Fruit fly (Drosophila melanogaster) whole organism, embryonic: ENCODE results near the gene CG6136.
A peak's percentile ranks its signal among the peaks of the same experiment; 100 is the strongest.

Experiments used
- Abd-B ChIP-seq: fragments of 200-800 bp; sonication (Bioruptor generic); optimal IDR thresholded peaks from 2 replicates; lab custom pipeline; 2018; ENCODE audit warnings: missing biosample characterization, mild to moderate bottlenecking, missing genetic modification characterization, moderate library complexity
- CG10209 ChIP-seq: fragments of 200-800 bp; sonication (Bioruptor generic); optimal IDR thresholded peaks from 3 replicates; lab custom pipeline; 2017; ENCODE audit warnings: missing biosample characterization, mild to moderate bottlenecking, missing genetic modification characterization, missing genetic modification reagents
- CG11504 ChIP-seq: fragments of 200-800 bp; sonication (Bioruptor generic); optimal IDR thresholded peaks from 3 replicates; lab custom pipeline; 2019; ENCODE audit warnings: missing biosample characterization, mild to moderate bottlenecking, missing genetic modification characterization, moderate library complexity
- CG11695 ChIP-seq: fragments of 200-800 bp; sonication (Bioruptor generic); IDR thresholded peaks from 3 replicates; pipeline ENCODE4 v1.3.6; 2022; ENCODE audit warnings: missing biosample characterization, missing genetic modification characterization
- CG12071 ChIP-seq: fragments of 200-800 bp; sonication (Bioruptor generic); optimal IDR thresholded peaks from 3 replicates; lab custom pipeline; 2018; ENCODE audit warnings: missing biosample characterization, mild to moderate bottlenecking, missing genetic modification characterization
- CG12104 ChIP-seq: fragments of 200-800 bp; sonication (Bioruptor generic); optimal IDR thresholded peaks from 3 replicates; lab custom pipeline; 2016; ENCODE audit warnings: missing biosample characterization, missing genetic modification characterization
- CG14860 ChIP-seq: fragments of 200-800 bp; sonication (Bioruptor generic); IDR thresholded peaks from 3 replicates; pipeline ENCODE4 v1.3.6; 2022; ENCODE audit warnings: missing biosample characterization, missing genetic modification characterization; ENCODE audit not compliant: partially characterized antibody
- CG16863 ChIP-seq: fragments of 200-800 bp; sonication (Bioruptor generic); optimal IDR thresholded peaks from 3 replicates; lab custom pipeline; 2016; ENCODE audit warnings: missing biosample characterization, missing genetic modification characterization
- CG17359 ChIP-seq: fragments of 200-800 bp; sonication (Bioruptor generic); optimal IDR thresholded peaks from 3 replicates; lab custom pipeline; 2018; ENCODE audit warnings: missing biosample characterization, mild to moderate bottlenecking, missing genetic modification characterization, moderate library complexity
- CG18011 ChIP-seq: fragments of 200-800 bp; sonication (Bioruptor generic); optimal IDR thresholded peaks from 2 replicates; lab custom pipeline; 2017; ENCODE audit warnings: missing biosample characterization, missing genetic modification characterization, mild to moderate bottlenecking, moderate library complexity, missing genotype
- CG18599 ChIP-seq: fragments of 200-800 bp; sonication (Bioruptor generic); optimal IDR thresholded peaks from 3 replicates; lab custom pipeline; 2017; ENCODE audit warnings: missing biosample characterization, missing genetic modification characterization, mild to moderate bottlenecking, moderate library complexity, missing genetic modification reagents
- CG2202 ChIP-seq: fragments of 200-800 bp; sonication (Bioruptor generic); optimal IDR thresholded peaks from 2 replicates; lab custom pipeline; 2018; ENCODE audit warnings: missing biosample characterization, mild to moderate bottlenecking, missing genetic modification characterization
- CG3995 ChIP-seq: fragments of 200-800 bp; sonication (Bioruptor generic); optimal IDR thresholded peaks from 3 replicates; lab custom pipeline; 2016; ENCODE audit warnings: missing biosample characterization, missing genetic modification characterization
- CG6654 ChIP-seq: fragments of 200-800 bp; sonication (Bioruptor generic); optimal IDR thresholded peaks from 2 replicates; lab custom pipeline; 2017; ENCODE audit warnings: missing biosample characterization, mild to moderate bottlenecking, missing genetic modification characterization
- CG6854 ChIP-seq: fragments of 200-800 bp; sonication (Bioruptor generic); optimal IDR thresholded peaks from 3 replicates; lab custom pipeline; 2017; ENCODE audit warnings: missing biosample characterization, mild to moderate bottlenecking, missing genetic modification characterization
- CG8359 ChIP-seq: fragments of 200-800 bp; sonication (Bioruptor generic); optimal IDR thresholded peaks from 2 replicates; lab custom pipeline; 2017; ENCODE audit warnings: missing biosample characterization, mild to moderate bottlenecking, missing genetic modification characterization, borderline replicate concordance
- CG8478 ChIP-seq: fragments of >200 bp; optimal IDR thresholded peaks from 2 replicates; lab custom pipeline; 2018
- CG8944 ChIP-seq: fragments of 200-800 bp; sonication (Bioruptor generic); optimal IDR thresholded peaks from 3 replicates; lab custom pipeline; 2016; ENCODE audit warnings: missing biosample characterization, missing genetic modification characterization
- CrebB ChIP-seq: fragments of 200-800 bp; sonication (Bioruptor generic); optimal IDR thresholded peaks from 3 replicates; lab custom pipeline; 2018; ENCODE audit warnings: missing biosample characterization, mild to moderate bottlenecking, missing genetic modification characterization
- Doc3 ChIP-seq: fragments of 200-800 bp; sonication (Bioruptor generic); IDR thresholded peaks from 3 replicates; pipeline ENCODE4 v1.3.6; 2022; ENCODE audit warnings: missing biosample characterization, missing genetic modification characterization; ENCODE audit not compliant: partially characterized antibody
- Hand ChIP-seq: fragments of 200-800 bp; sonication (Bioruptor generic); optimal IDR thresholded peaks from 2 replicates; lab custom pipeline; 2017; ENCODE audit warnings: mild to moderate bottlenecking, missing biosample characterization, missing genetic modification reagents, missing genetic modification characterization
- Hr78 ChIP-seq, 2 experiments: fragments of 200-800 bp in 1 of 2; fragments of >200 bp in 1 of 2; sonication (Bioruptor generic) in 1 of 2; optimal IDR thresholded peaks; 2 replicates each; lab custom pipeline; 2017 to 2019; ENCODE audit warnings: missing biosample characterization in 2 of 2, missing genetic modification characterization in 2 of 2, mild to moderate bottlenecking in 1 of 2, moderate library complexity in 1 of 2
- Kr ChIP-seq: fragments of 200-800 bp; sonication (Bioruptor generic); optimal IDR thresholded peaks from 2 replicates; lab custom pipeline; 2017; ENCODE audit warnings: missing biosample characterization, mild to moderate bottlenecking, missing genetic modification characterization
- NK7.1 ChIP-seq: fragments of 200-800 bp; sonication (Bioruptor generic); optimal IDR thresholded peaks from 3 replicates; lab custom pipeline; 2016; ENCODE audit warnings: missing biosample characterization, missing genetic modification characterization
- NfI ChIP-seq: fragments of 200-800 bp; sonication (Bioruptor generic); optimal IDR thresholded peaks from 3 replicates; lab custom pipeline; 2018; ENCODE audit warnings: missing biosample characterization, mild to moderate bottlenecking, missing genetic modification characterization, moderate library complexity
- Rx ChIP-seq: fragments of 200-800 bp; sonication (Bioruptor generic); IDR thresholded peaks from 2 replicates; pipeline ENCODE4 v1.3.6; 2022; ENCODE audit warnings: missing biosample characterization, missing genetic modification characterization
- Spps ChIP-seq: fragments of 200-800 bp; sonication (Bioruptor generic); optimal IDR thresholded peaks from 2 replicates; lab custom pipeline; 2018; ENCODE audit warnings: missing biosample characterization, mild to moderate bottlenecking, missing genetic modification characterization
- Sry-δ ChIP-seq: fragments of 200-800 bp; sonication (Bioruptor generic); optimal IDR thresholded peaks from 2 replicates; lab custom pipeline; 2016; ENCODE audit warnings: missing biosample characterization, missing genetic modification characterization
- abd-A ChIP-seq: fragments of 200-800 bp; sonication (Bioruptor generic); optimal IDR thresholded peaks from 3 replicates; lab custom pipeline; 2019; ENCODE audit warnings: missing biosample characterization, mild to moderate bottlenecking, missing genetic modification characterization, moderate library complexity
- amos ChIP-seq: fragments of 200-800 bp; sonication (Bioruptor generic); IDR thresholded peaks from 2 replicates; pipeline ENCODE4 v1.3.6; 2022; ENCODE audit warnings: missing biosample characterization, missing genetic modification characterization; ENCODE audit not compliant: partially characterized antibody
- ara ChIP-seq: fragments of 200-800 bp; sonication (Bioruptor generic); IDR thresholded peaks from 2 replicates; pipeline ENCODE4 v1.3.6; 2022; ENCODE audit warnings: missing biosample characterization, missing genetic modification characterization
- bbx ChIP-seq: fragments of 200-800 bp; sonication (Bioruptor generic); IDR thresholded peaks from 2 replicates; pipeline ENCODE4 v1.3.6; 2022; ENCODE audit warnings: missing biosample characterization, missing genetic modification characterization; ENCODE audit not compliant: partially characterized antibody
- bowl ChIP-seq: fragments of 200-800 bp; sonication (Bioruptor generic); IDR thresholded peaks from 2 replicates; pipeline ENCODE4 v1.3.6; 2022; ENCODE audit warnings: missing biosample characterization, missing genetic modification characterization
- caup ChIP-seq: fragments of 200-800 bp; sonication (Bioruptor generic); optimal IDR thresholded peaks from 3 replicates; lab custom pipeline; 2017; ENCODE audit warnings: missing biosample characterization, mild to moderate bottlenecking, missing genetic modification characterization, moderate library complexity; ENCODE audit not compliant: severe bottlenecking
- corto ChIP-seq: fragments of 200-800 bp; sonication (Bioruptor generic); optimal IDR thresholded peaks from 2 replicates; lab custom pipeline; 2016; ENCODE audit warnings: missing biosample characterization, mild to moderate bottlenecking, missing genetic modification characterization, moderate library complexity
- crc ChIP-seq: fragments of 200-800 bp; sonication (Bioruptor generic); optimal IDR thresholded peaks from 2 replicates; lab custom pipeline; 2016; ENCODE audit warnings: missing biosample characterization, missing genetic modification characterization
- croc ChIP-seq: fragments of 200-800 bp; sonication (Bioruptor generic); conservative IDR thresholded peaks from 3 replicates; pipeline ENCODE4 v1.3.6; 2022; ENCODE audit warnings: missing biosample characterization, missing genetic modification characterization
- grn ChIP-seq: fragments of 200-800 bp; sonication (Bioruptor generic); optimal IDR thresholded peaks from 3 replicates; lab custom pipeline; 2017; ENCODE audit warnings: missing biosample characterization, missing genetic modification characterization
- gsb ChIP-seq: fragments of 200-800 bp; sonication (Bioruptor generic); IDR thresholded peaks from 2 replicates; pipeline ENCODE4 v1.3.6; 2022; ENCODE audit warnings: missing biosample characterization, missing genetic modification characterization
- hkb ChIP-seq, 2 experiments: fragments of 200-800 bp in 1 of 2; fragments of >200 bp in 1 of 2; sonication (Bioruptor generic) in 1 of 2; IDR thresholded peaks in 1 of 2; optimal IDR thresholded peaks in 1 of 2; 2 replicates each; pipeline versions ENCODE4 v1.3.6 to Lab custom; 2017 to 2022; ENCODE audit warnings: missing biosample characterization in 1 of 2, missing genetic modification characterization in 1 of 2
- lbe ChIP-seq: fragments of 200-800 bp; sonication (Bioruptor generic); optimal IDR thresholded peaks from 2 replicates; lab custom pipeline; 2016; ENCODE audit warnings: missing biosample characterization, mild to moderate bottlenecking, missing genetic modification characterization
- nerfin-2 ChIP-seq: fragments of 200-800 bp; sonication (Bioruptor generic); IDR thresholded peaks from 2 replicates; pipeline ENCODE4 v1.3.6; 2022; ENCODE audit warnings: missing biosample characterization, missing genetic modification characterization; ENCODE audit not compliant: partially characterized antibody
- nmo ChIP-seq: fragments of 200-800 bp; sonication (Bioruptor generic); optimal IDR thresholded peaks from 2 replicates; lab custom pipeline; 2018; ENCODE audit warnings: missing biosample characterization, mild to moderate bottlenecking, missing genetic modification characterization, moderate library complexity
- odd ChIP-seq: fragments of 200-800 bp; sonication (Bioruptor generic); optimal IDR thresholded peaks from 2 replicates; lab custom pipeline; 2017; ENCODE audit warnings: missing biosample characterization, mild to moderate bottlenecking, missing genetic modification characterization
- onecut ChIP-seq: fragments of 200-800 bp; sonication (Bioruptor generic); IDR thresholded peaks from 2 replicates; pipeline ENCODE4 v1.3.6; 2022; ENCODE audit warnings: missing biosample characterization, missing genetic modification characterization
- rib ChIP-seq: fragments of 200-800 bp; sonication (Bioruptor generic); IDR thresholded peaks from 2 replicates; pipeline ENCODE4 v1.3.6; 2022; ENCODE audit warnings: missing biosample characterization, missing genetic modification characterization
- stwl ChIP-seq: fragments of 200-800 bp; sonication (Bioruptor generic); optimal IDR thresholded peaks from 3 replicates; lab custom pipeline; 2018; ENCODE audit warnings: missing biosample characterization, mild to moderate bottlenecking, missing genetic modification characterization, moderate library complexity
- tll ChIP-seq, 2 experiments: fragments of 200-800 bp in 1 of 2; fragments of >200 bp in 1 of 2; sonication (Bioruptor generic) in 1 of 2; optimal IDR thresholded peaks; 2 replicates each; lab custom pipeline; 2017 to 2019; ENCODE audit warnings: missing biosample characterization in 2 of 2, missing genetic modification characterization in 2 of 2, mild to moderate bottlenecking in 1 of 2, moderate library complexity in 1 of 2
- tx ChIP-seq: fragments of 200-800 bp; sonication (Bioruptor generic); optimal IDR thresholded peaks from 2 replicates; lab custom pipeline; 2016; ENCODE audit warnings: missing biosample characterization, missing genetic modification characterization

CG6136 gene

dm6 chr3R:15332994-15333393 is 39.0 kb downstream of the CG6136 start, which contains the start of the genes Fkbp39 and Cyfip (continued):
- TF ChIP-seq gsb (no peak), CG12104 (GFP tag; lab: Kevin White, UChicago) (no peak), onecut (GFP tag; lab: Robert Waterston, UW) (peak; percentile 46), CG2202 (tag; lab: Kevin White, UChicago) (peak; percentile 18), CG6854 (GFP tag; lab: Kevin White, UChicago) (no peak), CG12071 (GFP tag; lab: Kevin White, UChicago) (no peak), hkb (optimal IDR thresholded peaks at IDR 0.05; lab: Kevin White, UChicago) (no peak), hkb (GFP tag; IDR thresholded peaks at IDR 0.05; lab: Robert Waterston, UW) (0 out of 2 replicates have a peak, but pooled peaks have one; percentile 13), Sry-δ (GFP tag; lab: Kevin White, UChicago) (peak; percentile 100), caup (GFP tag; lab: Kevin White, UChicago) (peak; percentile 64), CG8478 (no peak), lbe (GFP tag; lab: Kevin White, UChicago) (no peak), amos (GFP tag; lab: Robert Waterston, UW) (peak; percentile 77; the same call in 1 of the 2 replicates), Abd-B (GFP tag; lab: Kevin White, UChicago) (peak; percentile 48), croc (GFP tag; lab: Robert Waterston, UW) (no peak), CG11695 (no peak), tll (GFP tag; optimal IDR thresholded peaks at IDR 0.05; lab: Kevin White, UChicago) (peak in 1 of 2 experiments; percentile 11), nerfin-2 (GFP tag; lab: Robert Waterston, UW) (peak; percentile 39; the same call in 1 of the 2 replicates), odd (GFP tag; lab: Kevin White, UChicago) (no peak), CrebB (peak; percentile 43), grn (GFP tag; lab: Kevin White, UChicago) (no peak), Spps (tag; lab: Kevin White, UChicago) (no peak), CG17359 (peak; percentile 21), rib (GFP tag; lab: Robert Waterston, UW) (peak; percentile 70; the same call in 1 of the 2 replicates), bbx (GFP tag; lab: Robert Waterston, UW) (peak; percentile 75), nmo (GFP tag; lab: Kevin White, UChicago) (peak; percentile 76), abd-A (tag; lab: Kevin White, UChicago) (no peak), CG11504 (tag; lab: Kevin White, UChicago) (no peak), NK7.1 (no peak), ara (no peak), bowl (GFP tag; lab: Robert Waterston, UW) (no peak), stwl (tag; lab: Kevin White, UChicago) (peak; percentile 65), tx (GFP tag; lab: Kevin White, UChicago) (peak; percentile 59), CG18011 (peak; percentile 47), Kr (GFP tag; lab: Kevin White, UChicago) (no peak), corto (GFP tag; lab: Kevin White, UChicago) (no peak), NfI (GFP tag; lab: Kevin White, UChicago) (peak; percentile 34), Hr78 (GFP tag; optimal IDR thresholded peaks at IDR 0.05; lab: Kevin White, UChicago) (no peak), Doc3 (peak; percentile 64), CG10209 (GFP tag; lab: Kevin White, UChicago) (no peak), CG6654 (GFP tag; lab: Kevin White, UChicago) (no peak), Rx (no peak), CG8359 (no peak), CG14860 (GFP tag; lab: Robert Waterston, UW) (0 out of 3 replicates have a peak, but pooled peaks have one; percentile 42), CG3995 (GFP tag; lab: Kevin White, UChicago) (peak; percentile 18), CG18599 (GFP tag; lab: Kevin White, UChicago) (no peak), CG8944 (GFP tag; lab: Kevin White, UChicago) (peak; percentile 38), CG16863 (peak; percentile 9), Hand (GFP tag; lab: Kevin White, UChicago) (no peak), crc (GFP tag; lab: Kevin White, UChicago) (no peak)
